Fruit fly (Drosophila melanogaster) whole organism, larva: ENCODE measurements around the gene CG44838.

Experiments
- noc ChIP-seq: fragments of 200-800 bp; sonication (Bioruptor generic); optimal IDR thresholded peaks from 3 replicates; lab custom pipeline; 2019; ENCODE audit warnings: missing biosample characterization, mild to moderate bottlenecking, missing genetic modification characterization, moderate library complexity

Gene CG44838

DNA sequence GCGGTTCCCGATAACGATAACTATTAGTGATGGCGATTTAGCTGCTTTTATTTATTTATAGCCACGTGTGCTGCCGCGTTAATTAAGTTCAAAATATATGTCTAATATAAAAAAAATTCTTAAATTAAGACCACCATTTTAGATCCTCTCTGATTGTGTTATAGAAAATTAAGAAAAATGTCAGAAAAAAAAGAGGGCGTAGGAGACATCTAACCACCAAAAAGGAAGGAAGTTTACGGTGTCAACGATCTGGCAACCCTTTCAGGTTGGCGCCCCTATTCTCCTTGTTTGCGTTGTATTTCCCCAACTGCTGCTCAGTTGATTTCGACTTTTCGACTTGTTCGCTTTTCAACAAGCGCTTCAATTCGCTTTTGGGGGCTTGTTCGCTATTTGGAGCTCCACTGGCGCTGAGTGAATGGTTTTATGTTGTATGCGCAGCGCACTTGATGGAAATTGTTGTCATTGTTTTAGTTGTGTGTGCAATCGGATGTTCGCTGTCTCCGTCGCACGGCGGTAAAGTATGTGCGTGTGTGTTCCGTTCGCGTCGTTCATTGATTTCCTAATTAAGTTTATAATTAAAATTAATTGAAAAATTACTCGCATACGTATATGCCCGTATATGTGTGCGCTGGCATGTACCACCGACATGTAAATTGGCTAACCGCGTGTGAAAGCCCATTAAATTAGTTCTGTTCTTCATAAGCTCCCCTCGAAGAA is at the start of gene CG44838, which contains the start of gene CG3434:
Gene CG44838, plus strand, starts transcription at position 276 of the 717 bp plus-strand sequence.
Gene CG3434, minus strand, starts transcription at position 25 of the 717 bp plus-strand sequence.
- peak; percentile 67 for TF ChIP-seq noc (tag; lab: Kevin White, UChicago)

DNA sequence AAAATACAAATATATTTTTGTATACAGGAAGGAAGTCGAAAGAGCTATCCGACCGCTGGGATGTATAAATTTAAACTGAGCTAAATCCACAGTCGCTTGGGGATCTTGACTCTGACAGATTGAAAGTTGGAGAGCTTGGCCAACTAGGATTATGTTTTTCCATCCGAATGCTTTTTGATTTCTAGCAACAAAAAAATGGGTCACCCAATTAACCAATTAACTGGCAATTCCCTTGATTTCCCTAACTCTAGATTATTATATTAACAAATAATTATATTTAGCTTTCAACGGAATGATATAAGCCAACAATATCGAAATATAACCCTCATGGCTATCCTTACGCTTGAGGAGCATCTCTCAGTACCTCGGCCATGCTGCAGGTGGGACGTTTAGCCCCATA is 43.6 kb upstream of the CG44838 start, which contains the start of gene CG3982:
Gene CG3982, minus strand, starts transcription at position 101 of the 400 bp plus-strand sequence.
- no peak for TF ChIP-seq noc (tag; lab: Kevin White, UChicago)

DNA sequence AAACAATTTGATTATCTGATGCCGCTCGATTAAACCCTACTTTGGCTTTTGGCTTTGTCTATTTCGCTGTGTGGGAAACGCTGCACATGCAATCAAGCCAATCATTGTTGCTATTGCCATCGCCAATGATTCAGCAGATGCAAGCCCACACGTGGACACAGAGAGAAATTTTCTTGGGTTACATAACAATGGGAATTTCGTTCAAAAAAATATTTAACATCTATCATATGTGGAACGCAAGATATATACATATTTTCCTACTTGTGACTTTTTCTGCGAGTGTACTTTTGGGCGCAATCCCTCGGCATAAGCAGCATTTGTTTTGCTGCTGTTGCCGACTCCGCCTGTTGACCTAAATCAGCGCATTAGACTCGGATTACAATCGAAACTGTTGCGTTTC is 41.5 kb upstream of the CG44838 start:
- no peak for TF ChIP-seq noc (tag; lab: Kevin White, UChicago)

DNA sequence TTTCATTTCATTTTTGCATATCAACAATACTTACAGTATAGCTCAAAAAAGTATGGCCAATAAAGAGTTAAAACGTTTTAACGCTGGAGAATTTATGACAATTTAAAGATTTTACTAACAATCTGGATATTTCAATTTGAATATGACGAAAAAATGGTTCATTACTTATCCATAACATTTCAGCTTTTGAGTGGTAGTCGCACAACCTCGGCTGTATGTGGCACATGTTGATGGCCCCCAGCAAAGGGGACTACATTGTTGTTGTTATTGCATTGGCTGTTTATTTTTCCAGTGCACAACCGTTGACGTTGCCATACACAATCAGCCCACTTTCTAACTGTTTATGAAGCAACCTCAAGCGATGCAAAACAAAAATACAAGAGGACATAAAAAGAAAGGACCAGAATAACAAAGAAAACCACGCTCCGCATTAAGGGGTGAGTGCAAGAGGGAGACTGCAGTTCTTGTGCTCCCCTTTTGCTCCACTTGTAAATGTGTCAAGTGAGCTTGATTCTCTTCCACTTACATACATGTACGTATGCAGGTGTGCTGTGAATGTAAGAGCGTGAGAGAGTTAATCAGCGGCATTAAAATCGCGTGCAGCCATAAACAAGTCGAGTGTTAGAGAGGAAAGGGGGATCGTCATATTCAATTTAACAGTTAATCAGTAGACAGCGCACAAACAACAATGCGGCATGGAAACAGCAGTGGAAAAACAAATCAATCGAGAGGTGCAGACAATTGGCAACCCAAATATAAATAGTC is 40.6 kb upstream of the CG44838 start:
- TF ChIP-seq noc (tag; lab: Kevin White, UChicago) = peak; percentile 26

DNA sequence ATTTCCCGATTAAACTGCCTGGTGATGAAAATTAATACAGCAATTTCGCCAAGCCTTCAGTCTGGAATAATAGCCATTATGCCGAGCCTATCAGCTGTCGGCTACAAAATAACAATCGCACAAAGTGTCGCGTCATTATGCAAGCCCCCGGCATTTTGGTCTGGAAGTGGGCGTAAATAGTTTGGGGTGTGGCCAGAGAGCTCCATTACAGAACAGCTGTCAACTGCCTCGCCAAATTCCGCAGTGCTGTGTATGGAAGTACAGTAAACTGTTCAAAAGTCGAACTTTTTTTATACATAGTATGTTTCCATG is 40.1 kb upstream of the CG44838 start:
- TF ChIP-seq noc (tag; lab: Kevin White, UChicago) = no peak

DNA sequence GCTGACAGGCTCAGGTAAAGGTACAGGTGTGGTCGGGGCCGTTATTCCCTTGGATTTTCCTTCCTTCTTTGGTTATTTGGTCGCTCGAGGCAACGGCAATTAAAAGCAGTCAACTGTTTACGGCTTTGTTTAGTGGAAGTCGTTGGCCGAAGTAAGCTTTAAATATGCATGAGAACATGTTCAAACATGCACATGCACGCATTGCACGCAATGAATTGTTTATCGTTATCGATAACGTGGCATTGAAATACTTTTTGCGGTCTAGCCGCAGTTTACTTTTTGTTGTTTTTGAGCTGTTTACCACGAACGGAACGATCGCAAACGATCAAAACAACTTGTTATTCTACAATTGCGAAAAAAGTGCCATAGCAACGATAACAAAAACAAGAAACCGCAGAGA is 39.2 kb upstream of the CG44838 start:
- TF ChIP-seq noc (tag; lab: Kevin White, UChicago) = no peak

DNA sequence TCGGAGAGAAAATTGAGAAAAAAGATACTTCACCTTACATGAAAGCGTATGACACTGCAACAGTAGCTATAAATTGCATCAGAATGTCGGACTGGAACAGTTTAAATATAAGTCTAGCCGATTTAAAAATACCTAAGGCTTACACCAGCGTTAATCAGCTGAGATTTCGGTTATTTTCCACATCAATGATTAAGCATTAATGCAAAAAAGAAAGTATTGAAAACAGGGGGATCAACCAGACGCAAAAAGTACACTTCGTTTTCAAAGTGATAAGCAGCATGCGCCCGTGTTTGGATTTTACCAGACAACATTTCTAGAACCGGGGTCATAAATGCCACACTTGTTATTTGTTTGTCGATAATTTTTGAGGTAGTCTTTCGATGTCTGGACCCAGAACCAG is 38.7 kb upstream of the CG44838 start:
- TF ChIP-seq noc (tag; lab: Kevin White, UChicago) = peak; percentile 15

DNA sequence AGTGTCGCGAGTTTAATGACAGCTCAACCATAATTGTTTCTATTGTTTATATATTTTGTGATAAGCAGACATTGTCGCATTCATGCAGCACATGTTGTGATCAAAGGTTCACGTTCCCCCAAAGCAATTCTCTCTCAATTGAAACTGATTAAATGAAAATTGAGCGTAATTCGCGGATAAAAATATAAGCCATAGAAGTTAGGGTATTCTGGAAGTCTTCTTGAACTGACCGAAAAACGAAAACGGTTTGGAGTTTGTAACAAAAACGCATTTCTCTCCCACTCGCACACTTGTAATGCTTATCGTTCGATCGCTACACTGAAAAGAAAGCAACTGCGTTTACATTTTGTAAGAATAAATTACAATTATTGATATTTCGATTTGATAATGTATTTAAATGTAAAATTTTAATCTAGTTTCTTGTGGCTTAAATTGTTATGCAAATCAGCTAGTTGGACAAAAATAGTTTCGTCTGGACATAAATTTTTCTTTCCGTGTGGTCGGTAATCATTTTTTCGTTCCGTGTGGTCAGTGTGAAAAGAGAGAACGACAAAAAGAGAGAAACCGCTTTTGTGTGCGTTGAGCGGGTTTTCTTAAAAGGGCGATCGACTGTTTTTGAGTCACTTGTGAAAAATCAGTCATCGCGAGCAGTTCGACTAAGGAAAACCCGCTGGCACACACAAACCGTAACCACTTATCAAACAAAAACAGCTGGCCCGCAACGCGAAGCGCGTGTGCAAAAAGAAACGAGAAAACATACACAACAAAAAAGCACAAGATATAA is 38.0 kb upstream of the CG44838 start, which contains the start of gene aay:
Gene aay, plus strand, starts transcription at position 618 of the 784 bp plus-strand sequence.
- peak; percentile 97 for TF ChIP-seq noc (tag; lab: Kevin White, UChicago)

DNA sequence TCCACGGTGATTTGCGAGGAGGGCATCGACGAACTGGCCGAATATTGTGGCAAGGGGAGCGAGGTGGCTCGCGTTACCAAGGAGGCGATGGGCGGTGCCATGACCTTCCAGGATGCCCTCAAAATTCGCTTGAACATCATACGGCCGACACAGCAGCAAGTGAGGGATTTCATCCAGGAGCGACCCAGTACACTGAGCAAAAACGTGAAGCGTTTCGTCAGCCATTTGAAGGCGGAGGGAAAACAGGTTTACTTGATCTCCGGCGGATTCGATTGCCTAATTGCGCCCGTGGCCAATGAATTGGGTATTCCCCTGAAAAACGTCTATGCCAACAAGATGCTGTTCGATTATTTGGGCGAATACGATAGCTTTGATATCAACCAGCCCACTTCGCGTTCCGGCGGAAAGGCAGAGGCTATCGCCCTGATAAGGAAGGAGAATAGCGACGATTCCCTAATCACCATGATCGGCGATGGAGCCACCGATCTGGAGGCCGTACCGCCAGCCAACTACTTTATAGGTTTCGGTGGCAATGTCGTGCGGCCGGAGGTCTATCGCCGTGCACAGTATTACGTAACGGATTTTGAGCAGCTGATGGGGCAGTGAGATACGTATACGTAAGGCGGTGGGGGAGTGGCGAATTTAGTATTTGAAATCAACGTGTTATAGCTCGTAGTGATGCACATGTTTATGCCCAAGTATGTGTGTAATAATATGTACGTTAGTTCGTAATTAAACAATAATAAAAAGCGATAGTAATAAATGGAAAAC is 36.9 kb upstream of the CG44838 start:
- TF ChIP-seq noc (tag; lab: Kevin White, UChicago) = no peak

DNA sequence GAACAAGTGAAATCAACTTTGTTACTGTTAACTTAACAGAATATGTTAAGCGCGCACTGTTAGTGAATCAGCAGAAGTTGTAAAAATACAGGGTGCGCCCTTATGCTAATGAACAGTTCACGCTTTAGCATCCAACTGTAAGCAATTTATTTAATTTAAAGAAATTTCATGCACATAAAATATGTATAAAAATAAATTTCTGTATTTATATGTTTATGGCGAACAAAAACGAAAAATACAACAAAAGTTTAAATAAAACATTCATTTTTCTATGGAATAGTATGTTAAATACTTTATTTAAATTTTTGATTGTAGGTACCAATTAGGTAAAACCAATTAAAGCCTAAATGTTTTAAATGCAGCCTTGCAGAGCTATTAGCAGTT is 36.3 kb upstream of the CG44838 start:
- TF ChIP-seq noc (tag; lab: Kevin White, UChicago) = no peak

DNA sequence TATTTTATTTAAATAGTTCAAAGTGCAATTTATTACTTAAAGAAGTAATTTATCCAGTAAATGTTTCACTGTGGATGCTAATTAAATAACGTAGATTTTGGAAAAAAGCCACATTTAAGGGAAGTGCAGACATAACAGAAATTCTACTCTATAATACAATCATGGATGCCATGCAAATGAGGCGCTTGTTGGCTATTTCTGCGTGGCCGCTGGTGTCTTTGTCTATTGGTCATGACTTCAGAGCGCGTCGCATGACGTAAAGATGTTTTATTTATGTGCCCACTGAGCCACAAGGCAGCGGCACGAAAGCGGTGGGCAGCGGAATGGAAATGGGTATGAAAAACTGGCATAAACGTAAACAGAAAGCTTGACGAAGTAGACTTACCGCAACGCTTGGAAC is 35.0 kb upstream of the CG44838 start:
- no peak for TF ChIP-seq noc (tag; lab: Kevin White, UChicago)

DNA sequence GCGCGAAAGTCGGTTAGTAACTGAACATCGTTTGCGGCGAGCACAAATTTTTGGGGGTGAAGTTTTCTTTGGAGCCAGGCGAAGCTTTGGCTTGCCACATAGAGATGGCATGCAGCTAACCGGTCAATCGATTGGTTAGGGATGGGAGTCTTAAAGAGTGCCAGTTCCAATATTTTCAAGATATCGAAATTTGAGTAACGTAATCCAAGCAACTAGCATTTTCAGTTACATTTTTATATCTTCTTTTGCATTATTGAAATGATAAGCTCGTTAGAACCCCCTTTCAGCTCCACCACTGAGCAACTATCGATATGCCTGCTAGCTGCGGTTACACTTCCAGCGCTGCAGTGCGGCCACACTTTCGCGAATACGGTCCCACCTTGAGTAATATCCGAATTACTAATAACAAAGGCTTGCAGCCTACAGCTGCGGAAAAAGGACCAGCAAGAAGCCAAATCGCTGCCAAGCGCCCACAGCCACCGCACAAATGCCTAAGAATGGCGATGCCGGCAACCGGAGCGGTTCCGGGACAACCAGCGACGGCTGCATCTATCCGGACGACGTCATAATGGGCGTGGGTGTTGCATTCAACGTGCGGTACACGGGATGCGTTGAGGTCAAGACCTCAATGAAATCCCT is 34.1 kb upstream of the CG44838 start, which contains the start of the genes Atat and Shc:
Gene Atat, minus strand, starts transcription at position 103 of the 639 bp plus-strand sequence.
Gene Shc, plus strand, starts transcription at position 355 of the 639 bp plus-strand sequence.
- peak; percentile 97 for TF ChIP-seq noc (tag; lab: Kevin White, UChicago)

DNA sequence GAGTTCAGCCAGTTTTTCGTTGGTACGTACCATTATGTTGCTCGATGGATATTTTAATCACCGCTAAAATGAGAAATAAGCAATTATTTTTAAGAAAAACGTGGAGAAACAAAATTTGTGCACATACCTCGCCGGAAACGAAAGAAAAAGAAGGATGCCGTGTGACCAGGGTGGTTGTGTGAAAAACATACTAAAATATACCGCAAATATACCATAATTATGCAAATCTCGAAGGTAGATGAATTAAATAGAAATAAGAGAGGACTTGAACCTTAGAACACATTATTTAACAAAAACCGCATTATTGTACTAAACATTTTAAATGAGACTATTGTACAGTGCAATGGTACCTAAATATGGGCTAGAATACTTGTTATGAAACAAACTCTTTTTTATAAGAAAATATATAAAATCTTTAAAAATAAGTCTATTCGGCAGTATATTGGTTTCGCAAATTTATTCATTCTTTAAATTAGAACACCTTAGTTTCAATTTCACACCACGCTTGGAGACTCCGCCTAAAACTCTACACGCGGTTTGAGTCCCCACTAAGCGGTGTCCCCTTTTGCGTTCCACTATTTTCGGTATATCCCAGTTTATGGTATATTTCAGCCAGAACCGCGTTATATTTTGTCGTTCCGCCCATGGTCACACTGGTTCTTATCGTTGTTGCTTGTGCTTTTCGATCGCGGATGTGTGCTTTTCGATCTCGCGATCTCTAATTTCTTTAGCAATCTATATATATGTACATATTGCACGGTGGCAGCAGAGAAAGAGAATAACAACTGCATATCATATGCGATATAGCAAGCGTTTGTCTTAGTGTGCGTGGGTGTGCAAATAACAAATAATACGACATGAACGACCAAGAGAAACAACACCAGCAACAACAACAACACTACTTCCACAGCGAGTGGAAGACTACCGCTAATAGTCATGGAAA is 30.9 kb upstream of the CG44838 start, which contains the start of the genes RpS17 and MTF-1:
Gene RpS17, minus strand, starts transcription at position 157 of the 943 bp plus-strand sequence.
Gene MTF-1, plus strand, starts transcription at position 648 of the 943 bp plus-strand sequence.
- peak; percentile 41 for TF ChIP-seq noc (tag; lab: Kevin White, UChicago)
